Fruit fly (Drosophila melanogaster) whole organism, adult: Measurements from ENCODE around the gene dls.

Source experiments
- CG14711 ChIP-seq: fragments of 200-800 bp; sonication (Bioruptor generic); optimal IDR thresholded peaks from 2 replicates; lab custom pipeline; 2018; ENCODE audit warnings: missing biosample characterization, mild to moderate bottlenecking, missing genetic modification characterization, moderate library complexity
- Hr96 ChIP-seq: fragments of 200-800 bp; sonication (Bioruptor generic); optimal IDR thresholded peaks from 2 replicates; lab custom pipeline; 2016; ENCODE audit warnings: missing biosample characterization, missing genetic modification characterization
- Mnt ChIP-seq: fragments of 200-800 bp; sonication (Bioruptor generic); optimal IDR thresholded peaks from 2 replicates; lab custom pipeline; 2016; ENCODE audit warnings: missing biosample characterization, mild to moderate bottlenecking, missing genetic modification characterization
- cnc ChIP-seq, 2 experiments: fragments of >200 bp; optimal IDR thresholded peaks; 2 replicates each; lab custom pipeline; 2017
- toe ChIP-seq: fragments of 200-800 bp; sonication (Bioruptor generic); optimal IDR thresholded peaks from 2 replicates; lab custom pipeline; 2016; ENCODE audit warnings: missing biosample characterization, missing genetic modification characterization

DNA sequence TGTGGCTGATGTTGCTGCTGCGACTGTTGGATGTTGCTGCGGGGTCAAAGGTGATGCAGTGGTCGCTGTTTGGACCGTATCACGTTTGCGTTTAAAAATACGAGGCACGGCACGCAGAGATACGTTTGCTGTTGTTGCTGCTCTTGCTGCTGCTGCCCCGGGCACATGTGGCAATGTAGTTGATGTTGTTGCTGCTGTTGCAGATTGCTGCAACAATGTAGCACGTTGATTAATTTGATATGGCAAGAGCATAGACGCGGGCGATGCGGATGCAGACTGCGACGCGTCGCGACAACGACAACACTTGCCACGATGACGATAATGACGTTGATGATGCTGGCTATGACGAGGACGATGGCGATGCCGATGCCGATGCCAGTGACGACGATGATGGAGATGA lies 12.1 kb downstream of the dls start:
- TF ChIP-seq cnc (optimal IDR thresholded peaks at IDR 0.05; lab: Kevin White, UChicago), result no peak
- no peak for TF ChIP-seq Hr96 (GFP tag; lab: Kevin White, UChicago)
- TF ChIP-seq CG14711 (tag; lab: Kevin White, UChicago), result no peak
- TF ChIP-seq toe, result no peak
- TF ChIP-seq Mnt, result no peak
